Worm (Caenorhabditis elegans): ENCODE results near the gene kin-30.

kin-30 gene

DNA sequence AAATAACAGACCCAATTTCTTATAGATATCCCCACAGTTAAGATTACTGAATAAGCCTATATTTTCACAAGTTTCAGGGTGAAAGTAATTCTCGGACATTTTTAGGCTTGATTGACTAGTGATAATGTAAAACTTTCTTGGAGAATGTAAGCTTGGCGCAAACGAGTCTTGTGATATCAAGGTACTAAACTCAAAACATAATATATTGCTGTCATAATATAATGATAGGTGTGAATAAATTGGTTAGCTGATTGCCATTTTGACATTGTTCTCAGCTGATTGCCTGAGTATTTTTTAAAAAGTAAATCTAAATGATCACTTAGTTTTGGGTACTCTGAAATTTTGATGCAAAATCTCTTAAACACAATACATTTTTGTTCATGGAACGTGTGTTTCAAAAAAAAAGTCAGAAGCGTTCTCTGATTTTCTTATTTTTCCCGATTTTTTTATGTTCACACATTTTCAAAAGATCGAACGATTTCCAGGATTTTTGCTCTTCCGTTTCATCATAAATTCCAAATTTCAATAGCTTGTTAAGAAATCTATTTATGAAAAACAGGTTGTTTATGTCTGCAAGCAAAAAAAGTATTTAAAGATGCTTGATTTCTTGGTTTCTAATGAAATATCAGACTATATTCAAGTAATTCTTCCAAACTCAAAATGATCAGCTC, 36.9 kb downstream of the kin-30 start, which contains the start of the genes srw-19 and srx-51:
srw-19 (minus strand) TSS at position 101 of the 671 bp plus-strand sequence.
srx-51 (plus strand) TSS at position 621 of the 671 bp plus-strand sequence.
- TF ChIP-seq nhr-129 (tag; optimal IDR thresholded peaks at IDR 0.05) (no peak), unc-62 (GFP tag; optimal IDR thresholded peaks at IDR 0.05) (no peak), mab-5 (tag; optimal IDR thresholded peaks at IDR 0.05) (no peak)

DNA sequence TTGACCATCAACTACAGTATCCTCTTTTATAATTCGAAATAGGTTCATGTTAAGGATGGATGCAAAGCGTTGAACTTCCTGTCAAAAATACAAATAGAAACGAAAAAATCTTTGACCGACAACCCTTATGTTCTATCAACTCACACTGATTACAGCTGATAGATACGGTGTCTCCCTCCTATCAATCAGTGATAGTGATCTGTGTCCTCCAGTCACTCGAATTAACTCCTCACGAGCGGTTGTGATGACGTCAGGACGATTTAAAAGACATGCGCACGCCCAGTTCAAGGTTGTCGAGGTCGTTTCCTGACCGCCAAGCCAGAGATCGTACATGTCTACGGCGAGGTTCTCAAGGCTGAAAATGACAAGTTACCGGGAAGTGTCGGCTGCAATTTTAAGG, 41.4 kb downstream of the kin-30 start:
- peak; percentile 51 for TF ChIP-seq sma-9 (GFP tag; optimal IDR thresholded peaks at IDR 0.05)
- TF ChIP-seq sma-9 (tag; optimal IDR thresholded peaks at IDR 0.05), result no peak
- TF ChIP-seq nhr-237 (tag; optimal IDR thresholded peaks at IDR 0.05), result no peak
- TF ChIP-seq ztf-1 (GFP tag; conservative IDR thresholded peaks at IDR 0.05), result no peak
- no peak for TF ChIP-seq mdl-1 (tag; optimal IDR thresholded peaks at IDR 0.05)

DNA sequence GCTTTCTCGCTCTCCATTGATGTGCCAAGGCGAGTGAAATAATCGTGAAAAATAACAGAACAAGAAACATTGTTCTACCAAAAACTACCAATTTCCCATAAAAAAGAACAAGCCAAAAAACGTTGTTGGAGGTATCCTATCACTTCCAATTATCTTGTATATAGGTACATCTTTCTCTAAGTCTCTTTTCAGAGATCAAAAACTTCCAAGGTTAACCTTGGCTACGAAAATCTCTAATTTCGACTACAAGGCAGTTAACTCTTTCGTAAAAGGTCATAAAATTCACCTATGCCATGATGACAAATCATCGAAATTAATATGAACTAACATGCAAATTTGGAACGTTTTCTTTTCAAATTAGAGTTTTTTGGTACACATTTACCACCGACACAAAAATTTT, 43.3 kb downstream of the kin-30 start, which contains the start of gene cyp-34A1:
cyp-34A1 (minus strand) TSS at position 101 of the 400 bp plus-strand sequence.
- TF ChIP-seq elt-3 (tag; optimal IDR thresholded peaks at IDR 0.05) (no peak), ztf-11 (tag; optimal IDR thresholded peaks at IDR 0.05) (no peak), nhr-25 (tag; optimal IDR thresholded peaks at IDR 0.05) (no peak), unc-62 (GFP tag; optimal IDR thresholded peaks at IDR 0.05) (no peak), fos-1 (tag; optimal IDR thresholded peaks at IDR 0.05) (no peak), ZK546.5 (tag; optimal IDR thresholded peaks at IDR 0.05) (no peak), nhr-77 (tag; optimal IDR thresholded peaks at IDR 0.05) (no peak), lin-39 (tag; optimal IDR thresholded peaks at IDR 0.05) (no peak), nhr-21 (tag; optimal IDR thresholded peaks at IDR 0.05) (no peak), skn-1 (tag; optimal IDR thresholded peaks at IDR 0.05) (no peak), egl-27 (tag; optimal IDR thresholded peaks at IDR 0.05) (no peak), dmd-4 (tag; optimal IDR thresholded peaks at IDR 0.05) (no peak), gmeb-1 (tag; optimal IDR thresholded peaks at IDR 0.05) (no peak), R02D3.7 (tag; optimal IDR thresholded peaks at IDR 0.05) (no peak), mbf-1 (tag; optimal IDR thresholded peaks at IDR 0.05) (no peak), elt-1 (tag; optimal IDR thresholded peaks at IDR 0.05) (no peak), zag-1 (tag; optimal IDR thresholded peaks at IDR 0.05) (no peak), aly-2 (tag; optimal IDR thresholded peaks at IDR 0.05) (no peak), lin-11 (tag; optimal IDR thresholded peaks at IDR 0.05) (no peak), snpc-4 (tag; optimal IDR thresholded peaks at IDR 0.05) (no peak)

DNA sequence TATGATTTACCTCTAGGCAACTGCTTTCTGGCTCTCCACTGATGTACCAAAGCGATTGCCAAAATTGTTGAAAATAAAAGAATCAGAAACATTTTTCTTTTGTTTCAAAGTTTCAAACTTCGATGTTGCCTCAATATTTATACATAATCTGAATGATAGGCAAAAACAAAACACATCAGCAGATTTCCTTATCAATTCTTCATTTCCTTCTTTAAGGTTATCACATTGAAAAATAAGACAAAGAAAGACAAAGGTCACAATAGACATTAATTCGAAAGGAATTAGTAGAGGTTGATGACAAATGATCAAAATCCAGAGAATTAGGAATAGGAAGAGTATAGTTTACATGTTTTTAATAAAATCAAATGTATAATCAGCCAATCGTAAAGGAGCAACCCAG, 46.4 kb downstream of the kin-30 start, which contains the start of gene cyp-34A2:
cyp-34A2 (minus strand) TSS at position 101 of the 400 bp plus-strand sequence.
- TF ChIP-seq Y55F3AM.14 (GFP tag; optimal IDR thresholded peaks at IDR 0.05), result no peak
- no peak for TF ChIP-seq ztf-1 (GFP tag; conservative IDR thresholded peaks at IDR 0.05)

DNA sequence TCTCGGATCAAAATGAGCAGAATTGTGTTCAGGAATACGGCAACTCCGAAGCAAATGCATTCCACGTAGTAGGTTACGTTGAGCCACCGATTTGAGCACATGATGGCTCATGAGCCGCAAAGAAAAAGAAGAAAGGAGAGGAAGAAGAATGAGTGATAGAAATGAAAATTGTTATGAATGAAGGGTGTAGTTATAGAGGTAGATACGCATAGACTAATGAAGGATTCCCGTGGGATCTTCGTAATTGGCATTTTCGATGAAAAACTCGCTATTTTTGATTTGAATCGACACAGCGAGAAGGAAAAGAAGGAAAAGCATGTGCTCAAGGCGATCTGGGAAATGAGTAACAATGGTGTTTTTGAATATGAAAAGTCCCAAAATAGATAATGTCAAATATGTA, 49.3 kb downstream of the kin-30 start, which contains the start of gene str-96:
str-96 (minus strand) TSS at position 101 of the 400 bp plus-strand sequence.
- TF ChIP-seq mdl-1 (tag; optimal IDR thresholded peaks at IDR 0.05), result no peak
- TF ChIP-seq R02D3.7 (tag; optimal IDR thresholded peaks at IDR 0.05), result no peak
- no peak for TF ChIP-seq snpc-4 (tag; optimal IDR thresholded peaks at IDR 0.05)
- TF ChIP-seq ztf-11 (tag; optimal IDR thresholded peaks at IDR 0.05), result no peak
